Worm (Caenorhabditis elegans) whole organism, dauer: ENCODE data around the gene F53A9.6.
"Not testable (repeated sequence)": the region's sequence is repeated elsewhere in the genome, so short reads cannot be mapped to it uniquely, and the experiment has no call there.

Experiments
- unc-62 ChIP-seq: sonication (generic microtip); optimal IDR thresholded peaks from 2 replicates; lab custom pipeline; 2017; ENCODE audit warnings: missing biosample characterization, missing genetic modification reagents, missing genetic modification characterization

Gene F53A9.6

ce11 chrX:8731822-8732221 is 18.2 kb upstream of the F53A9.6 start, which contains the start of gene M02D8.6:
Gene M02D8.6, minus strand, starts transcription at chrX:8731922.
- not testable (repeated sequence) for TF ChIP-seq unc-62

DNA sequence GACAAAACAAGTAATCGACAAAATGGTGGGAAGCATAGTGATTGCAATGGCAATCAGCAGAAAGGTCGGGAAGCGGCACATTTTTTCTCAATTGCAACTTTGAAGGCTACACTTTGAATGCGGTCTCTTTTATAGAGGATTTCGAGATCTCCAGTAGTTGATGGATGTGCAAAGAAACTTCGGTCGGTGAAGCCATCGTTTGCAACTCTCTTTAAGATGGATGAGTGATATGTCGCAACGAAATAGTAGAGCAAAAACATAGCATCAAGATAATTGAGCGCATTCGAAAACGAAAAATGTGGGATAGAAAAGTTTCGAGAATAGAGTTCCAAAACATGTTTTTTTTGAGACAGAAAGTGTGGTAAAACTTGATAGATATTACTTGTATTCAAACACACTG is 13.7 kb upstream of the F53A9.6 start, which contains the start of gene EGAP4.1:
Gene EGAP4.1, minus strand, starts transcription at position 101 of the 400 bp plus-strand sequence.
- TF ChIP-seq unc-62: no peak

- no peak for TF ChIP-seq unc-62
These were observed 10.2 kb upstream of the F53A9.6 start for ce11 chrX:8723840-8724239.

DNA sequence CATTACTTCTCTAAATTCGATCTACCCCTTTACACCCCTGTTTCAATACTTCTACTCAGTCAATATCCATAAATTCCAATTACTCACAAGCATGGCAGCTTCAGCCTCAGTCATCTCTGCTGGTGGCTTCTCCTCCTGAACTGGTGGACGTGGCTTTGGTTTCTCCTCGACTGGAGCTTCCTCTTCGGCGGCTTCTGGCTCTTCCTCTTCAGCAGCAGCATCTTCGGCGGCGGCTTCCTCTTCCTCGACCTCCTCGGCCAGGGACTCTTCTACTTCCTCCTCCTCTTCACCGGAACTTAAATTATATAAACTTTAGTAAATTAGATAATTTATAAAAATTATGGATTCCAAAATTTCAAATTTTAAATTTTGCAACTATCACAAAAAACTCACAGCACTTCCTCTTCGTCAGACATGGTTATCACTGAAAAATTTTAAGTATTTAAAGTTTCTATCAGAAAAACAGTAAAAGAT is 9.6 kb upstream of the F53A9.6 start, which contains the start of gene tnt-2:
Gene tnt-2, minus strand, starts transcription at position 424 of the 474 bp plus-strand sequence.
- TF ChIP-seq unc-62: no peak

DNA sequence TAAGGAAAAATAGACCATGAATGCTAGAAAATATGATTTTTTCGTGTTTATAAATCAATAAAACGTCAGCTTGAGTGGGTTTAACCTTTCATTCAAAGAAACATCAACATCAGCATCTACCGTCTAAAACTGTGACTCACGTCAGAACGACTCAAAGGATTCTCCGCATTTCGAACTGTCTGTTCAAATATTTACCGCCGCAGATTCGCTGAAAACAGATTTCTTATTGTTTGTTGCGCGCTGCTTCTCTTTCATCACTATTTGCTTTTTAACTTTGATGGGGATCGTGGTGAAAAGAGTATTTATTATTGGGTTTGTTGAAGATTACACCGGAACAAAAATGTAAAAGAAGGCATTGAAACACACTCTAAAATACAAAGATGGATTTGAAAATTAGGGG is 7.7 kb upstream of the F53A9.6 start:
- no peak for TF ChIP-seq unc-62

DNA sequence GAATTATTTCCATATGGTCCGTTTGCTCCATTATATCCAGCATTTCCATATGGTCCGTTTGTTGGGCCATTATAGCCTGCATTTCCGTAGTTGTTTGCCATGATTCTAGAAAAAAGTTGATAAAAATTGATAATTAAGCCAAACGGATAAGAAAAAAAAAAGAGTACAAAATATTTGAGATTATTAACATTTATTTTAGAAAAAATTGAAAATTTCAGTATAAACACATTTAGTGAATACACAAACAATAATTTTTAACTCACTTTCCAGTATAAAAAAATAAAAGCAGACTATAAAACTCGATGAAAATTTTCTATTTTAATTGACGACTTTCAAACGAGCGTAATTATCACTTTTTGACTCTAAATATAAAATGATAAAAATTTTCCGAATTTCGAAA is 7.1 kb upstream of the F53A9.6 start, which contains the start of gene F53A9.9:
Gene F53A9.9, minus strand, starts transcription at position 101 of the 400 bp plus-strand sequence.
- no peak for TF ChIP-seq unc-62

- no peak for TF ChIP-seq unc-62
These were observed 6.3 kb upstream of the F53A9.6 start for ce11 chrX:8719888-8720287.

- no peak for TF ChIP-seq unc-62
These were observed 5.3 kb upstream of the F53A9.6 start, which contains the start of gene F53A9.8 for ce11 chrX:8718856-8719255. Gene F53A9.8, minus strand, starts transcription at chrX:8718904.

ce11 chrX:8718153-8718552 is 4.5 kb upstream of the F53A9.6 start:
- TF ChIP-seq unc-62: no peak

DNA sequence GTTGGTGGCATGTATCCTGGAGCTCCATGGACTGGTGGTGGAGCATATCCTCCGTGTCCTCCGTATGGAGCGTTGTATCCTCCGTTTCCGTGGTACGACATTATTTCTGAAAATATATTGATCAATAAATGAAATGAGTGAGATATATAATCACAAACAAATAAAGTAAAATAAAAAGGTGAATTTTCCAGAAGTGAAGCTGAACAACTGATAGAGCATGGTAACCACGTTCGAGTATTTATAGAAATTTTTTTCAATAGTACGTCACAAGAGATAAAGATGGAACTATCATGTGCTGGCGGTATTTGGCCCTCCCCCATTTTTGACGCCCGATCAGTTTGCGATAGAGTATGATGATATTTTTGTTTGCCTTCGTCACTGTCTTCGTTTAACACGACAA is 3.2 kb upstream of the F53A9.6 start, which contains the start of gene F53A9.7:
Gene F53A9.7, minus strand, starts transcription at position 101 of the 400 bp plus-strand sequence.
- TF ChIP-seq unc-62: no peak

ce11 chrX:8714845-8715244 is 1.2 kb upstream of the F53A9.6 start:
- no peak for TF ChIP-seq unc-62

ce11 chrX:8712662-8713061 is 942 bp downstream of the F53A9.6 start:
- no peak for TF ChIP-seq unc-62

ce11 chrX:8711141-8711645 is 2.4 kb downstream of the F53A9.6 start, which contains the start of gene F53A9.1:
Gene F53A9.1, plus strand, starts transcription at chrX:8711595.
- no peak for TF ChIP-seq unc-62

- no peak for TF ChIP-seq unc-62
These were observed 4.2 kb downstream of the F53A9.6 start, which contains the start of gene kreg-1 for ce11 chrX:8709424-8709823. Gene kreg-1, plus strand, starts transcription at chrX:8709764.

ce11 chrX:8708053-8708452 is 5.6 kb downstream of the F53A9.6 start, which contains the start of gene F53A9.3:
Gene F53A9.3, plus strand, starts transcription at chrX:8708353.
- no peak for TF ChIP-seq unc-62

DNA sequence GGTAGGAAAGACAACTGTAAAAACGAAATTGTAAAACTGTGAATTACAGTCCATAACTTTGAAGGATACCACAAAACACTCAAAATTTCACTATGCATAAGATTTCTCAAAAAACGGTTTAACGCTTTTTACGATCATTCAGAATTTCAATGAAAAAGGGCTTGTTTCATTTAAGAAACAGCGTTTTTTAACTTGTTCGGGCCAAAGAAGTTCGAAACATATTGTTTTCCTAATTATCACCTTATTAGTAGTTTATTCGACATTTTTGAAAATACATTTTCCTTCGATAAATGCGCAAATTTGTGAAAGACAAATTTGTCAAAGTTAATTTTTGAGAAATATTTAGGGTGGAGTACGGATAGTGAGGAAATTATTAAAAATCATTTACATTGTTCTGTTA is 8.8 kb downstream of the F53A9.6 start:
- TF ChIP-seq unc-62: no peak

ce11 chrX:8703664-8704356 is 9.8 kb downstream of the F53A9.6 start, which contains the start of gene jbts-14:
Gene jbts-14, plus strand, starts transcription at chrX:8704306.
- no peak for TF ChIP-seq unc-62

- TF ChIP-seq unc-62: no peak
These were observed 16.1 kb downstream of the F53A9.6 start, which contains the start of gene frpr-8 for ce11 chrX:8697517-8697916. Gene frpr-8, plus strand, starts transcription at chrX:8697817.
